Worm (Caenorhabditis elegans) whole organism, early embryonic: ENCODE data around the gene glo-1.

Experiments used
- B0310.2 ChIP-seq: sonication (generic microtip); optimal IDR thresholded peaks from 2 replicates; lab custom pipeline; 2016; ENCODE audit warnings: mild to moderate bottlenecking, missing genetic modification characterization, missing compliant biosample characterization
- F13C5.2 ChIP-seq: sonication (generic microtip); optimal IDR thresholded peaks from 2 replicates; lab custom pipeline; 2017; ENCODE audit warnings: mild to moderate bottlenecking, missing genetic modification characterization, inconsistent platforms, missing compliant biosample characterization
- aly-1 ChIP-seq: sonication (generic microtip); optimal IDR thresholded peaks from 2 replicates; lab custom pipeline; 2016; ENCODE audit warnings: missing genetic modification characterization, missing compliant biosample characterization
- ama-1 ChIP-seq: fragments of 150-350 bp; optimal IDR thresholded peaks from 2 replicates; lab custom pipeline; 2014
- ceh-13 ChIP-seq: fragments of 200-800 bp; sonication (Bioruptor generic); optimal IDR thresholded peaks from 2 replicates; lab custom pipeline; 2018; ENCODE audit warnings: mild to moderate bottlenecking, missing genetic modification characterization, missing compliant biosample characterization
- ceh-36 ChIP-seq: sonication (generic microtip); optimal IDR thresholded peaks from 2 replicates; lab custom pipeline; 2016; ENCODE audit warnings: missing genetic modification characterization, inconsistent platforms, missing compliant biosample characterization
- ets-7 ChIP-seq: sonication (generic microtip); optimal IDR thresholded peaks from 2 replicates; lab custom pipeline; 2016; ENCODE audit warnings: missing genotype, missing genetic modification characterization, missing compliant biosample characterization
- flt-1 ChIP-seq: fragments of 200-800 bp; sonication (Bioruptor generic); IDR thresholded peaks from 2 replicates; pipeline ENCODE4 v1.3.6; 2022; ENCODE audit warnings: missing genetic modification characterization, missing compliant biosample characterization
- hmbx-1 ChIP-seq: sonication (generic microtip); optimal IDR thresholded peaks from 2 replicates; lab custom pipeline; 2016; ENCODE audit warnings: mild to moderate bottlenecking, missing genetic modification characterization, missing compliant biosample characterization
- hmg-4 ChIP-seq: fragments of 200-800 bp; sonication (Bioruptor generic); optimal IDR thresholded peaks from 2 replicates; lab custom pipeline; 2018; ENCODE audit warnings: mild to moderate bottlenecking, missing genetic modification characterization, missing compliant biosample characterization
- hnd-1 ChIP-seq: sonication (generic microtip); optimal IDR thresholded peaks from 2 replicates; lab custom pipeline; 2016; ENCODE audit warnings: missing genetic modification characterization, missing compliant biosample characterization
- pes-1 ChIP-seq: fragments of 200-800 bp; sonication (Bioruptor generic); IDR thresholded peaks from 2 replicates; pipeline ENCODE4 v1.3.6; 2022; ENCODE audit warnings: missing genetic modification reagents, missing genetic modification characterization, missing compliant biosample characterization
- scrt-1 ChIP-seq: fragments of 200-800 bp; sonication (Bioruptor generic); IDR thresholded peaks from 2 replicates; pipeline ENCODE4 v1.3.6; 2022; ENCODE audit warnings: missing genetic modification characterization, missing compliant biosample characterization
- sea-1 ChIP-seq: fragments of 200-800 bp; sonication (Bioruptor generic); conservative IDR thresholded peaks from 2 replicates; pipeline ENCODE4 v1.3.6; 2022; ENCODE audit warnings: missing genetic modification characterization, missing compliant biosample characterization
- tbx-11 ChIP-seq: fragments of 200-800 bp; sonication (Bioruptor generic); IDR thresholded peaks from 2 replicates; pipeline ENCODE4 v1.3.6; 2022; ENCODE audit warnings: missing genetic modification characterization, missing compliant biosample characterization
- tbx-37 ChIP-seq: fragments of 200-800 bp; sonication (Bioruptor generic); conservative IDR thresholded peaks from 2 replicates; pipeline ENCODE4 v1.3.6; 2022; ENCODE audit warnings: missing genetic modification reagents, missing genetic modification characterization, missing compliant biosample characterization
- tra-4 ChIP-seq: sonication (generic microtip); optimal IDR thresholded peaks from 2 replicates; lab custom pipeline; 2017; ENCODE audit warnings: missing genetic modification characterization, missing compliant biosample characterization

Gene glo-1

ce11 chrX:9842102-9842501 lies 39.9 kb downstream of the glo-1 start:
- TF ChIP-seq hmg-4 (GFP tag; lab: Kevin White, UChicago): no peak
- no peak for TF ChIP-seq ceh-36 (tag; lab: Kevin White, UChicago)
- no peak for TF ChIP-seq ceh-13 (GFP tag; lab: Kevin White, UChicago)
- TF ChIP-seq F13C5.2 (tag; lab: Kevin White, UChicago): no peak
- no peak for TF ChIP-seq hmbx-1 (tag; lab: Kevin White, UChicago)
- no peak for TF ChIP-seq scrt-1 (GFP tag; lab: Robert Waterston, UW)
- no peak for TF ChIP-seq sea-1

ce11 chrX:9840864-9841263 lies 41.1 kb downstream of the glo-1 start:
- TF ChIP-seq tra-4 (tag; lab: Kevin White, UChicago): no peak
- no peak for TF ChIP-seq ceh-36 (tag; lab: Kevin White, UChicago)
- TF ChIP-seq sea-1: no peak
- no peak for TF ChIP-seq scrt-1 (GFP tag; lab: Robert Waterston, UW)
- TF ChIP-seq B0310.2 (tag; lab: Kevin White, UChicago): no peak
- TF ChIP-seq ceh-13 (GFP tag; lab: Kevin White, UChicago): no peak
- no peak for TF ChIP-seq tbx-37 (GFP tag; lab: Robert Waterston, UW)
- no peak for TF ChIP-seq ama-1 (lab: Kevin White, UChicago)
- no peak for TF ChIP-seq ets-7 (tag; lab: Kevin White, UChicago)
- TF ChIP-seq F13C5.2 (tag; lab: Kevin White, UChicago): no peak
- no peak for TF ChIP-seq hnd-1 (tag; lab: Kevin White, UChicago)
- no peak for TF ChIP-seq tbx-11 (GFP tag; lab: Robert Waterston, UW)
- TF ChIP-seq hmg-4 (GFP tag; lab: Kevin White, UChicago): no peak
- no peak for TF ChIP-seq hmbx-1 (tag; lab: Kevin White, UChicago)
- TF ChIP-seq aly-1 (tag; lab: Kevin White, UChicago): no peak
- TF ChIP-seq flt-1 (GFP tag; lab: Robert Waterston, UW): no peak
- TF ChIP-seq pes-1 (GFP tag; lab: Robert Waterston, UW): no peak

- TF ChIP-seq tra-4 (tag; lab: Kevin White, UChicago) (no peak), F13C5.2 (tag; lab: Kevin White, UChicago) (peak; percentile 47), scrt-1 (GFP tag; lab: Robert Waterston, UW) (no peak)
These were observed 43.9 kb downstream of the glo-1 start, which contains the start of gene ipla-2 for ce11 chrX:9837989-9838541. Gene ipla-2 (minus strand): TSS chrX:9838039.

- no peak for TF ChIP-seq hmg-4 (GFP tag; lab: Kevin White, UChicago)
- no peak for TF ChIP-seq sea-1
- no peak for TF ChIP-seq pes-1 (GFP tag; lab: Robert Waterston, UW)
- TF ChIP-seq tra-4 (tag; lab: Kevin White, UChicago): no peak
- peak; percentile 58; the same call in 1 of the 2 replicates for TF ChIP-seq scrt-1 (GFP tag; lab: Robert Waterston, UW)
- TF ChIP-seq ets-7 (tag; lab: Kevin White, UChicago): no peak
These were observed 49.6 kb downstream of the glo-1 start for ce11 chrX:9832370-9832769.

- no peak for TF ChIP-seq hmbx-1 (tag; lab: Kevin White, UChicago)
These were observed 50.8 kb downstream of the glo-1 start, which contains the start of gene rrc-1 for ce11 chrX:9831215-9831614. Gene rrc-1 (minus strand): TSS chrX:9831288.
